Fruit fly (Drosophila melanogaster) whole organism, wandering third instar larva: ENCODE data around the gene Nup153.

Source experiments
- N ChIP-seq: fragments of >200 bp; optimal IDR thresholded peaks from 2 replicates; lab custom pipeline; 2018; ENCODE audit warnings: missing biosample characterization, missing external identifiers, missing genetic modification characterization
- br ChIP-seq: fragments of 200-800 bp; sonication (Bioruptor generic); optimal IDR thresholded peaks from 2 replicates; lab custom pipeline; 2016; ENCODE audit warnings: missing biosample characterization, missing genetic modification characterization
- brk ChIP-seq: fragments of 200-800 bp; sonication (Bioruptor generic); optimal IDR thresholded peaks from 2 replicates; lab custom pipeline; 2016; ENCODE audit warnings: missing biosample characterization, mild to moderate bottlenecking, missing genetic modification characterization
- h ChIP-seq: fragments of 200-800 bp; sonication (Bioruptor generic); optimal IDR thresholded peaks from 3 replicates; lab custom pipeline; 2016; ENCODE audit warnings: missing biosample characterization, mild to moderate bottlenecking, missing genetic modification characterization
- lola ChIP-seq: fragments of >200 bp; optimal IDR thresholded peaks from 2 replicates; lab custom pipeline; 2017; ENCODE audit warnings: missing biosample characterization, missing genetic modification characterization
- pan ChIP-seq: fragments of >200 bp; optimal IDR thresholded peaks from 2 replicates; lab custom pipeline; 2017
- psq ChIP-seq: fragments of 200-800 bp; sonication (Bioruptor generic); optimal IDR thresholded peaks from 3 replicates; lab custom pipeline; 2017; ENCODE audit warnings: missing biosample characterization, mild to moderate bottlenecking, missing genetic modification characterization, moderate library complexity

- TF ChIP-seq h, result no peak
- no peak for TF ChIP-seq psq
- TF ChIP-seq lola, result no peak
- no peak for TF ChIP-seq N (GFP tag; lab: Kevin White, UChicago)
- TF ChIP-seq brk, result no peak
- TF ChIP-seq br (GFP tag; lab: Kevin White, UChicago), result no peak
- no peak for TF ChIP-seq pan (lab: Kevin White, UChicago)
Observed at dm6 chrX:16654931-16655409, 55.9 kb downstream of the Nup153 start, which contains the start of the genes Nemp and r.
